Fruit fly (Drosophila melanogaster): ENCODE measurements around the gene Klc.

DNA sequence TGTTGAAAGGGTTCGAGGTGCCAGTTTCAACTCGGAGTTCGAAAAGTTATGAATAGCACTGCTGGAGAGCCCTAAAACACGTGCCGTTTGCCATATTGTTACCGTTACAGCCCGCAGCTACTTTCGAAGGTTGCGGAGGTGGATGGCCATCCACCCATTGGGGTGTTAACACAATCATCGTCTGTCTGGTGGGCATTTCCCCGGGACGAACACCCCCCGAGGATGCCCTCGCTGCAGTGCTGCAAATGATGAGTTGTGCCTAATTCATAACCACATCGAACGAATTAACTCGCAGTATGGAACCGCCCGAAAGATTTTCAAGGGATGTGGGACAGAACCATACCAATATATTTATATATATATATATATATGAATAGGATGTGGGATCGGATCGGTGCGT lies 22.6 kb downstream of the Klc start:
- no peak for TF ChIP-seq Myc (optimal IDR thresholded peaks at IDR 0.05)
- no peak for TF ChIP-seq psq (optimal IDR thresholded peaks at IDR 0.05)
- TF ChIP-seq ttk (optimal IDR thresholded peaks at IDR 0.05): no peak
- TF ChIP-seq Sin3A (optimal IDR thresholded peaks at IDR 0.05): no peak
- TF ChIP-seq h (optimal IDR thresholded peaks at IDR 0.05): no peak
